Worm (Caenorhabditis elegans) whole organism, midembryonic: ENCODE measurements around the gene cat-1.

Experiments used
- cog-1 ChIP-seq: sonication (generic microtip); optimal IDR thresholded peaks from 2 replicates; lab custom pipeline; 2016; ENCODE audit warnings: missing genetic modification characterization, missing compliant biosample characterization
- flt-1 ChIP-seq: fragments of 200-800 bp; sonication (Bioruptor generic); IDR thresholded peaks from 2 replicates; pipeline ENCODE4 v1.3.6; 2022; ENCODE audit warnings: missing genetic modification characterization, missing compliant biosample characterization
- klf-2 ChIP-seq: fragments of 200-800 bp; sonication (Bioruptor generic); conservative IDR thresholded peaks from 2 replicates; pipeline ENCODE4 v1.3.6; 2022; ENCODE audit warnings: missing genetic modification reagents, missing genetic modification characterization, missing compliant biosample characterization
- med-1 ChIP-seq: sonication (generic microtip); optimal IDR thresholded peaks from 2 replicates; lab custom pipeline; 2017; ENCODE audit warnings: missing genetic modification characterization, mild to moderate bottlenecking, missing compliant biosample characterization, antibody characterized with exemption, missing genetic modification reagents; ENCODE audit not compliant: insufficient read depth

DNA sequence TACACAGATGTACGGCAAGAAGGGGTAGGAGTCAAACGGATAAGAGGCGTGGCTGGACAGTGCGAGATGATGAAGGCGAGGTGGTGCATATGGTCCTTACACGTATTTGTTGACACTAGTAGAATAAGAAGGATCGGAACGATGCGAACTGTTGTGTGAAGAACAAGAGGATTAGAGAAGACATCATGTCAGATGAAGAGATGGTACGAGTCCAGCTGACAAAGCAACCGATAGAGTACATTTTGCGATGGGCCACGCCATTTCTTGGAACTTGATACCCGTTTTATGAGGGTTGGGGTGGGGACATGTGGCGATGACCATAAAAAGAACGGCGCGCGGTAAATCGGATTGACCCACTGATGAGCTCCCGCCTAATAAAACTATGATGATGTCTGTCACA, 12.1 kb downstream of the cat-1 start:
- no peak for TF ChIP-seq cog-1 (tag; lab: Kevin White, UChicago)
- no peak for TF ChIP-seq med-1 (GFP tag; lab: Kevin White, UChicago)
- TF ChIP-seq klf-2 (GFP tag; lab: Robert Waterston, UW): no peak
- TF ChIP-seq flt-1: no peak
